Worm (Caenorhabditis elegans) whole organism, L4/young adult: ENCODE measurements around the gene cnt-1.

Experiments used
- W03F9.2 ChIP-seq: fragments of 150-350 bp; optimal IDR thresholded peaks from 2 replicates; lab custom pipeline; 2014; ENCODE audit warnings: missing biosample characterization, missing genetic modification characterization
- dao-5 ChIP-seq: sonication (generic microtip); optimal IDR thresholded peaks from 2 replicates; lab custom pipeline; 2016; ENCODE audit warnings: missing genotype, missing genetic modification characterization, moderate library complexity, missing compliant biosample characterization
- him-1 ChIP-seq: sonication (generic microtip); optimal IDR thresholded peaks from 2 replicates; lab custom pipeline; 2016; ENCODE audit warnings: missing genotype, missing genetic modification reagents, missing genetic modification characterization, missing compliant biosample characterization

- no peak for TF ChIP-seq dao-5 (tag; lab: Kevin White, UChicago)
- TF ChIP-seq W03F9.2: no peak
- TF ChIP-seq him-1 (tag; lab: Kevin White, UChicago): no peak
These were observed 65.3 kb downstream of the cnt-1 start, which contains the start of gene Y17G7B.12 for ce11 chrII:12023315-12023878.
